Worm (Caenorhabditis elegans) whole organism, late embryonic: ENCODE measurements around the gene F39F10.3.

Experiments used
- ceh-34 ChIP-seq: sonication (generic microtip); optimal IDR thresholded peaks from 2 replicates; lab custom pipeline; 2016; ENCODE audit warnings: mild to moderate bottlenecking, missing genetic modification characterization, missing compliant biosample characterization
- eyg-1 ChIP-seq: sonication (generic microtip); optimal IDR thresholded peaks from 2 replicates; lab custom pipeline; 2016; ENCODE audit warnings: missing genotype, missing genetic modification characterization, missing compliant biosample characterization
- hlh-30 ChIP-seq: sonication (generic microtip); optimal IDR thresholded peaks from 2 replicates; lab custom pipeline; 2017; ENCODE audit warnings: antibody characterized with exemption, missing genetic modification characterization, missing compliant biosample characterization; ENCODE audit not compliant: insufficient read depth
- hlh-6 ChIP-seq: sonication (generic microtip); optimal IDR thresholded peaks from 2 replicates; lab custom pipeline; 2016; ENCODE audit warnings: missing genotype, missing genetic modification characterization, missing compliant biosample characterization
- madf-2 ChIP-seq: sonication (generic microtip); optimal IDR thresholded peaks from 2 replicates; lab custom pipeline; 2017; ENCODE audit warnings: missing genetic modification characterization, missing compliant biosample characterization
- odd-2 ChIP-seq: sonication (generic microtip); optimal IDR thresholded peaks from 2 replicates; lab custom pipeline; 2017; ENCODE audit warnings: antibody characterized with exemption, mild to moderate bottlenecking, missing genetic modification characterization, missing compliant biosample characterization
- pag-3 ChIP-seq: sonication (generic microtip); optimal IDR thresholded peaks from 2 replicates; lab custom pipeline; 2016; ENCODE audit warnings: missing compliant biosample characterization, missing genetic modification characterization, borderline replicate concordance
- ztf-16 ChIP-seq: sonication (generic microtip); optimal IDR thresholded peaks from 2 replicates; lab custom pipeline; 2017; ENCODE audit warnings: missing genetic modification characterization, missing compliant biosample characterization

DNA sequence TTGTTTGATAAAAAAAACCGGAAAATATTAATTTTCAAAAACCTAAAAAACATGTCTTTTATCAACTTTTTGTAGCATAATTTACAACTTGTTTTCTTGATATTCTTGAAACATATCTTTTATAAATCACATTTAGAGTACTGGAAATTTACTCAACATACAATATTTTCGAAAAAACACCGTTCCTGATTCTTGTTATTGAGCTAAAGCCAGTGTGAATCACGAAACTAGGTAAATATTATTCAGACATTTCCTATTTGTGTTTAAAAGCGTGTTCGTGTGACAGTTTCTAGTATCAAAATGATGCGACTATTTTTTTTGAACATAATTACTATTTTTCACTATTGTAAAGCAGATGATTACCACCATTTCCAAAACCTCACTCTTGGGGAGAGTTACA, 31.9 kb downstream of the F39F10.3 start, which contains the start of gene C30E1.4:
- TF ChIP-seq ceh-34 (no peak), eyg-1 (no peak), hlh-30 (tag; lab: Kevin White, UChicago) (no peak), ztf-16 (tag; lab: Kevin White, UChicago) (no peak), odd-2 (no peak), pag-3 (tag; lab: Kevin White, UChicago) (no peak), madf-2 (no peak), hlh-6 (tag; lab: Kevin White, UChicago) (no peak)
